Worm (Caenorhabditis elegans) whole organism, mixed stage, embryonic: ENCODE measurements around the gene B0507.8.

Experiments
- M03D4.4 ChIP-seq: sonication (generic microtip); optimal IDR thresholded peaks from 2 replicates; lab custom pipeline; 2017; ENCODE audit warnings: mild to moderate bottlenecking, missing genetic modification characterization, missing compliant biosample characterization
- bed-3 ChIP-seq: fragments of 200-800 bp; sonication (Bioruptor generic); optimal IDR thresholded peaks from 3 replicates; lab custom pipeline; 2018; ENCODE audit warnings: mild to moderate bottlenecking, missing genetic modification characterization, moderate library complexity, missing compliant biosample characterization
- blmp-1 ChIP-seq: fragments of 150-350 bp; optimal IDR thresholded peaks from 2 replicates; lab custom pipeline; 2014; ENCODE audit warnings: missing biosample characterization, missing genetic modification characterization
- ceh-39 ChIP-seq: fragments of 150-350 bp; optimal IDR thresholded peaks from 2 replicates; lab custom pipeline; 2014; ENCODE audit warnings: missing biosample characterization, missing genetic modification characterization
- ceh-83 ChIP-seq: fragments of 200-800 bp; sonication (Bioruptor generic); optimal IDR thresholded peaks from 2 replicates; lab custom pipeline; 2018; ENCODE audit warnings: mild to moderate bottlenecking, missing genetic modification characterization, missing compliant biosample characterization
- ces-1 ChIP-seq: fragments of 150-350 bp; optimal IDR thresholded peaks from 2 replicates; lab custom pipeline; 2014; ENCODE audit warnings: missing biosample characterization, missing genetic modification reagents, missing genetic modification characterization
- cnd-1 ChIP-seq: fragments of 200-800 bp; sonication (Bioruptor generic); optimal IDR thresholded peaks from 2 replicates; lab custom pipeline; 2018; ENCODE audit warnings: mild to moderate bottlenecking, missing genetic modification characterization, missing compliant biosample characterization
- drap-1 ChIP-seq: fragments of 200-800 bp; sonication (Bioruptor generic); optimal IDR thresholded peaks from 3 replicates; lab custom pipeline; 2018; ENCODE audit warnings: mild to moderate bottlenecking, missing genetic modification characterization, missing compliant biosample characterization
- elt-1 ChIP-seq: sonication (generic microtip); optimal IDR thresholded peaks from 2 replicates; lab custom pipeline; 2017; ENCODE audit warnings: missing genetic modification characterization, mild to moderate bottlenecking, missing compliant biosample characterization, antibody characterized with exemption, moderate library complexity, borderline replicate concordance; ENCODE audit not compliant: insufficient read depth
- elt-3 ChIP-seq: fragments of 150-350 bp; optimal IDR thresholded peaks from 2 replicates; lab custom pipeline; 2014; ENCODE audit warnings: missing biosample characterization, missing genetic modification characterization
- flh-1 ChIP-seq: fragments of 200-800 bp; sonication (Bioruptor generic); optimal IDR thresholded peaks from 2 replicates; lab custom pipeline; 2018; ENCODE audit warnings: mild to moderate bottlenecking, missing genetic modification characterization, moderate library complexity, missing compliant biosample characterization
- ham-2 ChIP-seq: fragments of 200-800 bp; sonication (Bioruptor generic); optimal IDR thresholded peaks from 2 replicates; lab custom pipeline; 2018; ENCODE audit warnings: mild to moderate bottlenecking, missing genetic modification characterization, missing compliant biosample characterization
- hlh-1 ChIP-seq: fragments of 150-350 bp; optimal IDR thresholded peaks from 2 replicates; lab custom pipeline; 2014; ENCODE audit warnings: missing biosample characterization, missing genetic modification reagents, missing genetic modification characterization
- lin-13 ChIP-seq: fragments of 150-350 bp; optimal IDR thresholded peaks from 2 replicates; lab custom pipeline; 2014; ENCODE audit warnings: missing biosample characterization, missing genetic modification characterization
- lin-32 ChIP-seq: fragments of 200-800 bp; sonication (Bioruptor generic); optimal IDR thresholded peaks from 2 replicates; lab custom pipeline; 2018; ENCODE audit warnings: mild to moderate bottlenecking, missing genetic modification characterization, missing compliant biosample characterization
- lsy-2 ChIP-seq: fragments of 150-350 bp; optimal IDR thresholded peaks from 2 replicates; lab custom pipeline; 2014; ENCODE audit warnings: missing biosample characterization, missing genetic modification characterization
- mep-1 ChIP-seq: fragments of 150-350 bp; optimal IDR thresholded peaks from 2 replicates; lab custom pipeline; 2017; ENCODE audit warnings: missing biosample characterization, missing genetic modification reagents, missing genetic modification characterization, inconsistent platforms
- mls-2 ChIP-seq: sonication (generic microtip); optimal IDR thresholded peaks from 2 replicates; lab custom pipeline; 2016; ENCODE audit warnings: mild to moderate bottlenecking, missing genetic modification characterization, moderate library complexity, missing compliant biosample characterization
- nhr-12 ChIP-seq: fragments of 150-350 bp; optimal IDR thresholded peaks from 2 replicates; lab custom pipeline; 2014; ENCODE audit warnings: missing biosample characterization, missing genetic modification characterization
- nhr-237 ChIP-seq: fragments of 150-350 bp; optimal IDR thresholded peaks from 2 replicates; lab custom pipeline; 2014; ENCODE audit warnings: missing biosample characterization, missing genetic modification characterization
- nhr-28 ChIP-seq: fragments of 150-350 bp; optimal IDR thresholded peaks from 2 replicates; lab custom pipeline; 2014; ENCODE audit warnings: missing biosample characterization, missing genetic modification characterization
- nhr-76 ChIP-seq: sonication (generic microtip); optimal IDR thresholded peaks from 2 replicates; lab custom pipeline; 2017; ENCODE audit warnings: missing biosample characterization, missing genetic modification characterization
- pha-4 ChIP-seq: fragments of 150-350 bp; optimal IDR thresholded peaks from 2 replicates; lab custom pipeline; 2018; ENCODE audit warnings: missing biosample characterization, missing genetic modification reagents, missing genetic modification characterization
- sem-2 ChIP-seq: fragments of 200-800 bp; sonication (Bioruptor generic); optimal IDR thresholded peaks from 2 replicates; lab custom pipeline; 2018; ENCODE audit warnings: mild to moderate bottlenecking, missing genetic modification characterization, missing compliant biosample characterization
- sptf-1 ChIP-seq: sonication (generic microtip); optimal IDR thresholded peaks from 2 replicates; lab custom pipeline; 2017; ENCODE audit warnings: mild to moderate bottlenecking, missing genetic modification characterization, moderate library complexity, missing compliant biosample characterization
- tbx-8 ChIP-seq: fragments of 200-800 bp; sonication (Bioruptor generic); optimal IDR thresholded peaks from 2 replicates; lab custom pipeline; 2018; ENCODE audit warnings: mild to moderate bottlenecking, missing genetic modification characterization, moderate library complexity, missing compliant biosample characterization
- unc-120 ChIP-seq: sonication (generic microtip); optimal IDR thresholded peaks from 2 replicates; lab custom pipeline; 2017; ENCODE audit warnings: missing genetic modification characterization, missing compliant biosample characterization; ENCODE audit not compliant: poor library complexity, severe bottlenecking
- unc-39 ChIP-seq: fragments of 150-350 bp; optimal IDR thresholded peaks from 2 replicates; lab custom pipeline; 2014; ENCODE audit warnings: missing biosample characterization, missing genetic modification characterization
- unc-62 ChIP-seq: fragments of 150-350 bp; optimal IDR thresholded peaks from 2 replicates; lab custom pipeline; 2014; ENCODE audit warnings: missing biosample characterization, missing genetic modification reagents, missing genetic modification characterization
- zip-8 ChIP-seq: fragments of 150-350 bp; optimal IDR thresholded peaks from 2 replicates; lab custom pipeline; 2014; ENCODE audit warnings: missing biosample characterization, missing genetic modification characterization
- ztf-11 ChIP-seq: fragments of 150-350 bp; optimal IDR thresholded peaks from 2 replicates; lab custom pipeline; 2014; ENCODE audit warnings: missing biosample characterization, missing genetic modification characterization

Gene B0507.8

DNA sequence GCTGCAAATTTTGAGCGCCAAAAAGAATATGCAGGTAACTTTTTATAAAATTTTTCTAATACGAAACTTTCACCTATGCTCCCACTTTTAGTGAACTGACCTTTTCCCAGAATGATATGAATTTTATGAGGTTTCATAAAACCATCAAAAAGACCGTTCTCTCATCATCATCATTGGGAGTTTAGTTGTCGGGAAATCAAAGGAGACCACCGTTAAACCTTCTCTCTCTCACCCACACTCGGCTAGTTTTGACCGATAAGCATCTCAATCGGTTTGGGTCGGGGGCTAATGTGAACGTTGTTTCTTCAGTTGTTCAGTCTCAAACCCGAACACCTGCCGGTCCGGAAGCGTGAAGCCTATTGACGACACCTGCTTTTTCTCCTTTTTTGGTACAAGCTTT is 33.5 kb upstream of the B0507.8 start:
- TF ChIP-seq sptf-1 (tag; lab: Kevin White, UChicago) (no peak), ham-2 (GFP tag; lab: Kevin White, UChicago) (peak; percentile 81), bed-3 (GFP tag; lab: Kevin White, UChicago) (no peak)

DNA sequence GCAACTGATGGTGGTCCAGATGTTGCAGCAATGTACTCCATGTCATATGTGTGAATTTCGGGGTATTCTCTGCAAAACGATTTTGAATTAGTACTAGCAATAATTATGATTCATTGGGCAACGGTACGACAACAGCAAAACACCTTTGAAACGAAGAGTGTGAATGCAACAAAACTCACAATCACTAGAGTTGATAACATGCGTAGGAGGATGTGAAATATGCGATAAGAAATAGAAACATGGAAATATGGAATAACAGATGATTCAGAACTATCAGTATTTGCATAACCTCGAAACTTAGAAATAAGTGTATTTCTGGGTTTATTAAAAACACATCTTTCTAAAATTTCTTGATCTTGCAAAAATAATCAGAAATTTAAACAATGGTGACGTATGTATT is 32.7 kb upstream of the B0507.8 start:
- TF ChIP-seq bed-3 (GFP tag; lab: Kevin White, UChicago), result no peak
- TF ChIP-seq lsy-2 (tag; lab: Kevin White, UChicago), result no peak
- TF ChIP-seq zip-8 (tag; lab: Kevin White, UChicago), result no peak
- no peak for TF ChIP-seq hlh-1 (tag; lab: Kevin White, UChicago)
- no peak for TF ChIP-seq lin-13 (tag; lab: Kevin White, UChicago)
- no peak for TF ChIP-seq tbx-8 (GFP tag; lab: Kevin White, UChicago)
- no peak for TF ChIP-seq ztf-11 (tag; lab: Kevin White, UChicago)
- no peak for TF ChIP-seq M03D4.4 (tag; lab: Kevin White, UChicago)
- TF ChIP-seq nhr-12 (tag; lab: Kevin White, UChicago), result no peak
- no peak for TF ChIP-seq cnd-1 (tag; lab: Kevin White, UChicago)
- no peak for TF ChIP-seq flh-1 (GFP tag; lab: Kevin White, UChicago)
- no peak for TF ChIP-seq drap-1 (GFP tag; lab: Kevin White, UChicago)
- no peak for TF ChIP-seq blmp-1 (tag; lab: Kevin White, UChicago)
- no peak for TF ChIP-seq ceh-39 (tag; lab: Kevin White, UChicago)
- TF ChIP-seq unc-120 (tag; lab: Kevin White, UChicago), result no peak
- TF ChIP-seq unc-39, result no peak
- no peak for TF ChIP-seq ham-2 (GFP tag; lab: Kevin White, UChicago)
- TF ChIP-seq nhr-237 (tag; lab: Kevin White, UChicago), result no peak
- TF ChIP-seq sem-2 (GFP tag; lab: Kevin White, UChicago), result no peak
- TF ChIP-seq lin-32, result no peak

DNA sequence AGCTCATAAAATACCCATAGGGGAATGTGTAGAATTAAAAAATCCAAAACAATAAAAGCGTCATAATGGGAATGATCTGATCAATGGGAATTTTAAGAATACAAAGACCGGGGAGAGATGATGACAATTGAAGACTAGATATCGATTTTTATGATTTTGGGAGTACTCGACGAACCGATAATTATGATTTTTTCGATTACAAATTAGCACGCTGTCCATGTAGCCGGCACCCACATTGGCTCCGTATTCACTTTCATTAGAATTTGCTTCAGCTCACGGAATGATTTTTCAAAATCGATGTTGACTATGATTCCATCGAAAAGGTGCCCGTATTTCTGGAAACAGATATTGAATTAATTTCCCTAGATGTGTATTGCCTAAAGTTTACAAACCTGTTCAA is 30.1 kb upstream of the B0507.8 start:
- TF ChIP-seq sem-2 (GFP tag; lab: Kevin White, UChicago), result no peak
- TF ChIP-seq sptf-1 (tag; lab: Kevin White, UChicago), result no peak
- TF ChIP-seq elt-3 (tag; lab: Kevin White, UChicago), result no peak
- TF ChIP-seq drap-1 (GFP tag; lab: Kevin White, UChicago), result no peak

DNA sequence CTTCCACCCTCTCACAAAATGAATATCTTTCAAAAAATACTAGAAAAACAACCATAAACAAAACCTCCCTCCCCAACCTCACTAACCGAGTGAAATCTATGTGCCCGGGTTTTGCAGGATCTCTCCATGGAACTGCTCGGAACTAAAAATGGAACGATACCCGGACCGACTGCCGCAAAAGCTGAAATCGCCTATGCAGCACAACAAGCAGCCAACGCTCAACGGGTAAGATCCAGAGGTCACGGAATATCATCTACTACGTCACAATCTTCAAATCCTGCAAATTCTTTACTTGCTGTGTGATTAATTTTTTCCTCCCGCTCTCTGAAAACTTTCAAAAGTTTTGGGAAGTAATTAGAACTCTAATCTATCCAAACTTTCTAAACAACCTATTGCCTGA is 26.6 kb upstream of the B0507.8 start:
- TF ChIP-seq elt-1 (tag; lab: Kevin White, UChicago) (no peak), tbx-8 (GFP tag; lab: Kevin White, UChicago) (no peak), ceh-39 (tag; lab: Kevin White, UChicago) (no peak), ceh-83 (GFP tag; lab: Kevin White, UChicago) (no peak), lin-13 (tag; lab: Kevin White, UChicago) (no peak), M03D4.4 (tag; lab: Kevin White, UChicago) (no peak), sptf-1 (tag; lab: Kevin White, UChicago) (no peak), unc-62 (GFP tag; lab: Kevin White, UChicago) (no peak), ces-1 (GFP tag; lab: Kevin White, UChicago) (no peak), nhr-12 (tag; lab: Kevin White, UChicago) (no peak), mep-1 (tag; lab: Kevin White, UChicago) (no peak), unc-39 (no peak), lin-32 (no peak), nhr-76 (tag; lab: Kevin White, UChicago) (no peak), hlh-1 (tag; lab: Kevin White, UChicago) (no peak), cnd-1 (tag; lab: Kevin White, UChicago) (no peak), bed-3 (GFP tag; lab: Kevin White, UChicago) (no peak), ham-2 (GFP tag; lab: Kevin White, UChicago) (no peak), drap-1 (GFP tag; lab: Kevin White, UChicago) (no peak), nhr-28 (tag; lab: Kevin White, UChicago) (no peak)

DNA sequence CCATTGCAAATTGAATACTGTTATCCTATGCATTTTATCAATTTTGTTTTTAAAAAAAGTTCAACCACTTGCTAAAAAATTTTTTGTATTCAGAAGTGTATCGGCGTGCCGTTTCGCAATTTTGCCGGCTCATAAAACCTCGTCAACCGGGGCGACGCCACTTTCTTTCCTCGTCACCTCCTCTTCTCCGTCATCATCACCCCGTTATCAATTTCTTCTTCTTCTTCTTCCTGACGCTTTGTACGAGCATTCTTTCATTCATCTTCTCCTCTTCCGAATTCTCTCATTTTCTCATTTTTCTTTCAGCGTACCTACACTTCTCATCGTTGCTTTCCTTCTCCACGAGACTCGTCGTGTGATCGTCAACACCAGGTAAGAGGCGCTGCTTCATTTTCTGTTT is 23.5 kb upstream of the B0507.8 start, which contains the start of gene sup-37:
sup-37 (plus strand) TSS at position 301 of the 400 bp plus-strand sequence.
- TF ChIP-seq blmp-1 (tag; lab: Kevin White, UChicago), result no peak
- no peak for TF ChIP-seq zip-8 (tag; lab: Kevin White, UChicago)
- no peak for TF ChIP-seq unc-39
- TF ChIP-seq pha-4 (tag; lab: Kevin White, UChicago), result no peak
- no peak for TF ChIP-seq mls-2 (tag; lab: Kevin White, UChicago)
- TF ChIP-seq bed-3 (GFP tag; lab: Kevin White, UChicago), result no peak
- TF ChIP-seq unc-62 (GFP tag; lab: Kevin White, UChicago), result no peak
- no peak for TF ChIP-seq sem-2 (GFP tag; lab: Kevin White, UChicago)
- no peak for TF ChIP-seq unc-120 (tag; lab: Kevin White, UChicago)
- TF ChIP-seq nhr-28 (tag; lab: Kevin White, UChicago), result no peak
- no peak for TF ChIP-seq lin-32
- TF ChIP-seq cnd-1 (tag; lab: Kevin White, UChicago), result no peak
- TF ChIP-seq, all 35 proteins: peak for 0
